Fruit fly (Drosophila melanogaster) ovary, adult (tissue): ENCODE results near the gene Ets96B.

Experiments used
- CG17801 ChIP-seq: fragments of 200-800 bp; optimal IDR thresholded peaks from 2 replicates; lab custom pipeline; 2019; ENCODE audit warnings: missing biosample characterization, mild to moderate bottlenecking, missing genetic modification characterization, moderate library complexity; ENCODE audit not compliant: partially characterized antibody

Gene Ets96B

dm6 chr3R:24825548-24825947 is 37.7 kb downstream of the Ets96B start, which contains the start of gene niki:
TSS of gene niki (minus strand) at chr3R:24825648.
- TF ChIP-seq CG17801 (GFP tag; lab: Kevin White, UChicago) = no peak

- no peak for TF ChIP-seq CG17801 (GFP tag; lab: Kevin White, UChicago)
Observed at dm6 chr3R:24828234-24828633, 40.4 kb downstream of the Ets96B start, which contains the start of gene RabX4. TSS of gene RabX4 (minus strand) at chr3R:24828409.

dm6 chr3R:24829887-24830351 is 42.1 kb downstream of the Ets96B start, which contains the start of the genes Kaz and CG43273:
TSS of gene Kaz (minus strand) at chr3R:24829959.
TSS of gene CG43273 (plus strand) at chr3R:24830301.
- TF ChIP-seq CG17801 (GFP tag; lab: Kevin White, UChicago) = peak; percentile 60

- no peak for TF ChIP-seq CG17801 (GFP tag; lab: Kevin White, UChicago)
Observed at dm6 chr3R:24833652-24834051, 45.8 kb downstream of the Ets96B start, which contains the start of gene sosie. TSS of gene sosie (plus strand) at chr3R:24833952.

dm6 chr3R:24841063-24841462 is 53.2 kb downstream of the Ets96B start, which contains the start of gene CG33658:
TSS of gene CG33658 (minus strand) at chr3R:24841163.
- no peak for TF ChIP-seq CG17801 (GFP tag; lab: Kevin White, UChicago)

- TF ChIP-seq CG17801 (GFP tag; lab: Kevin White, UChicago) = no peak
Observed at dm6 chr3R:24841635-24842034, 53.8 kb downstream of the Ets96B start, which contains the start of gene Esp. TSS of gene Esp (plus strand) at chr3R:24841935.

dm6 chr3R:24845148-24845547 is 57.3 kb downstream of the Ets96B start:
- TF ChIP-seq CG17801 (GFP tag; lab: Kevin White, UChicago) = no peak

dm6 chr3R:24845952-24846848 is 58.3 kb downstream of the Ets96B start:
- TF ChIP-seq CG17801 (GFP tag; lab: Kevin White, UChicago) = peak; percentile 71
